Fruit fly (Drosophila melanogaster) whole organism, pupa: ENCODE data around the gene Trf5.
A peak's percentile ranks its signal among the peaks of the same experiment; 100 is the strongest.

ENCODE experiments used
- CG10348 ChIP-seq: fragments of 200-800 bp; sonication (Bioruptor generic); IDR thresholded peaks from 2 replicates; pipeline ENCODE4 v1.3.6; 2022; ENCODE audit warnings: missing biosample characterization, missing genetic modification characterization
- CG12605 ChIP-seq: fragments of 200-800 bp; sonication (Bioruptor generic); IDR thresholded peaks from 2 replicates; pipeline ENCODE4 v1.3.6; 2022; ENCODE audit warnings: missing biosample characterization, missing genetic modification characterization
- CG13204 ChIP-seq: fragments of 200-800 bp; sonication (Bioruptor generic); optimal IDR thresholded peaks from 2 replicates; lab custom pipeline; 2018; ENCODE audit warnings: missing biosample characterization, mild to moderate bottlenecking, missing genetic modification characterization, moderate library complexity
- CG14655 ChIP-seq: fragments of 200-800 bp; sonication (Bioruptor generic); optimal IDR thresholded peaks from 3 replicates; lab custom pipeline; 2017; ENCODE audit warnings: mild to moderate bottlenecking, missing biosample characterization, missing genetic modification reagents, missing genetic modification characterization
- CG15710 ChIP-seq: fragments of 200-800 bp; sonication (Bioruptor generic); optimal IDR thresholded peaks from 2 replicates; lab custom pipeline; 2018; ENCODE audit warnings: missing biosample characterization, mild to moderate bottlenecking, missing genetic modification characterization, moderate library complexity
- CG17806 ChIP-seq: fragments of 200-800 bp; sonication (Bioruptor generic); optimal IDR thresholded peaks from 2 replicates; lab custom pipeline; 2018; ENCODE audit warnings: missing biosample characterization, mild to moderate bottlenecking, missing genetic modification characterization, moderate library complexity
- CG32121 ChIP-seq: fragments of 200-800 bp; sonication (Bioruptor generic); IDR thresholded peaks from 2 replicates; pipeline ENCODE4 v1.3.6; 2022; ENCODE audit warnings: missing biosample characterization, missing genetic modification characterization
- CG34367 ChIP-seq: fragments of 200-800 bp; sonication (Bioruptor generic); optimal IDR thresholded peaks from 2 replicates; lab custom pipeline; 2018; ENCODE audit warnings: missing biosample characterization, mild to moderate bottlenecking, missing genetic modification characterization
- CG4496 ChIP-seq: fragments of 200-800 bp; sonication (Bioruptor generic); IDR thresholded peaks from 3 replicates; pipeline ENCODE4 v1.3.6; 2022; ENCODE audit warnings: missing biosample characterization, missing genetic modification characterization
- CG8159 ChIP-seq: fragments of 200-800 bp; sonication (Bioruptor generic); optimal IDR thresholded peaks from 3 replicates; lab custom pipeline; 2018; ENCODE audit warnings: missing biosample characterization, mild to moderate bottlenecking, missing genetic modification characterization, moderate library complexity
- CG8301 ChIP-seq: fragments of 200-800 bp; sonication (Bioruptor generic); optimal IDR thresholded peaks from 2 replicates; lab custom pipeline; 2018; ENCODE audit warnings: missing biosample characterization, mild to moderate bottlenecking, missing genetic modification characterization
- CG9948 ChIP-seq: fragments of 200-800 bp; sonication (Bioruptor generic); optimal IDR thresholded peaks from 2 replicates; lab custom pipeline; 2018; ENCODE audit warnings: missing biosample characterization, mild to moderate bottlenecking, missing genetic modification characterization, moderate library complexity
- D1 ChIP-seq: fragments of 200-800 bp; sonication (Bioruptor generic); optimal IDR thresholded peaks from 2 replicates; lab custom pipeline; 2018; ENCODE audit warnings: missing biosample characterization, mild to moderate bottlenecking, missing genetic modification characterization, moderate library complexity
- EcR ChIP-seq: fragments of 200-800 bp; sonication (Bioruptor generic); optimal IDR thresholded peaks from 3 replicates; lab custom pipeline; 2019; ENCODE audit warnings: missing biosample characterization, missing genetic modification characterization, mild to moderate bottlenecking, moderate library complexity, missing genetic modification reagents
- Ets98B ChIP-seq: fragments of 200-800 bp; sonication (Bioruptor generic); IDR thresholded peaks from 2 replicates; pipeline ENCODE4 v1.3.6; 2022; ENCODE audit warnings: missing biosample characterization, missing genetic modification characterization
- Pif1A ChIP-seq: fragments of 200-800 bp; sonication (Bioruptor generic); optimal IDR thresholded peaks from 3 replicates; lab custom pipeline; 2016; ENCODE audit warnings: missing biosample characterization, missing genetic modification characterization
- Pif1B ChIP-seq: fragments of 200-800 bp; sonication (Bioruptor generic); optimal IDR thresholded peaks from 3 replicates; lab custom pipeline; 2016; ENCODE audit warnings: missing biosample characterization, missing genetic modification characterization
- Snoo ChIP-seq: fragments of 200-800 bp; sonication (Bioruptor generic); optimal IDR thresholded peaks from 3 replicates; lab custom pipeline; 2017; ENCODE audit warnings: missing biosample characterization, mild to moderate bottlenecking, missing genetic modification characterization, inconsistent platforms
- fd96Ca ChIP-seq: fragments of 200-800 bp; sonication (Bioruptor generic); IDR thresholded peaks from 3 replicates; pipeline ENCODE4 v1.3.6; 2022; ENCODE audit warnings: missing biosample characterization, missing genetic modification characterization
- gl ChIP-seq: fragments of 200-800 bp; sonication (Bioruptor generic); optimal IDR thresholded peaks from 2 replicates; lab custom pipeline; 2018; ENCODE audit warnings: missing biosample characterization, mild to moderate bottlenecking, missing genetic modification characterization
- rn ChIP-seq: fragments of 200-800 bp; sonication (Bioruptor generic); IDR thresholded peaks from 2 replicates; pipeline ENCODE4 v1.3.6; 2022; ENCODE audit warnings: missing biosample characterization, missing genetic modification characterization

Gene Trf5

DNA sequence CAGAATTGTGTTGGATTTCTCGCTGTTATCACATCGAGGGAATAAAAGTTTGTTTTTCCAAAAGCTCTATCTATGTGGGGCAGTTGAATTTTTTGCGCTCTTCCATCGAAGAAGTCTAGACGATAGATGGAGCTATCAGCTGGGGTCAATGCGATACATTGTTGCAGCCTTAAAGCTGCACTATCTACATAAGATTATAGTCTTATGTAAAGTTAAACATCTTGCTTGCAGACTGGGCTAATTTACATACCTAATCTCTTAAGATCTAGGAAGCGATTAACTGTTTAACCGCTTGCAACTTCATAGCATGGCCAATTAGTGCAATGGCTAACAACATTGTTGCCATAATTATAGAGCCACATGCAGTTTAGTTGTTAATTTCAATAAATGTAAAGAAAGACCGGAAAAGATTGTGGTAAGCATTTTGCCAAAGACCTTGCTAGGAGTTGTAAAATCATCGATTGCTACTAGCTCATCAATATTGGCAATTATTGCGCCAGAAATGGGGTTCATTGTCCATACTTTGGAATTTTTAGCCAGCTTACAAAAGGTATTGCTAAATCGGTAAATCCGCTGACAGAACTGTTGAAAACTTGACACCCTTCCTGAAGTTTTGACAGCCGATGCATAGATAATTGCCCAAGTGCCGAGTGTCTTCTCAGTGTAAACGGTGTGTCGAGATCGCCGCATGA, 36.0 kb upstream of the Trf5 start:
- no peak for TF ChIP-seq CG10348 (GFP tag; lab: Robert Waterston, UW)
- no peak for TF ChIP-seq CG8159 (tag; lab: Kevin White, UChicago)
- TF ChIP-seq CG14655 (GFP tag; lab: Kevin White, UChicago), result no peak
- no peak for TF ChIP-seq CG8301 (tag; lab: Kevin White, UChicago)
- TF ChIP-seq CG12605 (GFP tag; lab: Robert Waterston, UW), result no peak
- no peak for TF ChIP-seq EcR (GFP tag; lab: Kevin White, UChicago)
- TF ChIP-seq D1 (tag; lab: Kevin White, UChicago), result no peak
- no peak for TF ChIP-seq CG4496
- no peak for TF ChIP-seq CG17806
- TF ChIP-seq CG32121, result no peak
- no peak for TF ChIP-seq CG13204 (GFP tag; lab: Kevin White, UChicago)
- no peak for TF ChIP-seq rn

- TF ChIP-seq rn (no peak), CG8301 (tag; lab: Kevin White, UChicago) (peak; percentile 55), CG12605 (GFP tag; lab: Robert Waterston, UW) (0 out of 2 replicates have a peak, but pooled peaks have one; percentile 9), CG14655 (GFP tag; lab: Kevin White, UChicago) (peak; percentile 58), CG4496 (peak; percentile 68; the same call in 2 of the 3 replicates), D1 (tag; lab: Kevin White, UChicago) (no peak), gl (tag; lab: Kevin White, UChicago) (no peak), Pif1B (GFP tag; lab: Kevin White, UChicago) (no peak), CG13204 (GFP tag; lab: Kevin White, UChicago) (no peak), CG9948 (tag; lab: Kevin White, UChicago) (no peak), Pif1A (GFP tag; lab: Kevin White, UChicago) (peak; percentile 22), EcR (GFP tag; lab: Kevin White, UChicago) (no peak), CG15710 (tag; lab: Kevin White, UChicago) (no peak), CG32121 (peak; percentile 50; the same call in 1 of the 2 replicates), Snoo (tag; lab: Kevin White, UChicago) (no peak), CG34367 (tag; lab: Kevin White, UChicago) (no peak), fd96Ca (GFP tag; lab: Robert Waterston, UW) (peak; percentile 73; the same call in 2 of the 3 replicates), CG10348 (GFP tag; lab: Robert Waterston, UW) (no peak), CG8159 (tag; lab: Kevin White, UChicago) (no peak), Ets98B (GFP tag; lab: Robert Waterston, UW) (peak; percentile 77), CG17806 (peak; percentile 13)
These were observed 35.3 kb upstream of the Trf5 start for dm6 chr2L:2731370-2732138.

dm6 chr2L:2730756-2731155, 34.5 kb upstream of the Trf5 start:
- TF ChIP-seq CG32121 (no peak), CG8159 (tag; lab: Kevin White, UChicago) (no peak), Ets98B (GFP tag; lab: Robert Waterston, UW) (no peak), CG17806 (no peak), Pif1A (GFP tag; lab: Kevin White, UChicago) (no peak), CG15710 (tag; lab: Kevin White, UChicago) (no peak), Pif1B (GFP tag; lab: Kevin White, UChicago) (no peak), rn (no peak), gl (tag; lab: Kevin White, UChicago) (no peak), CG8301 (tag; lab: Kevin White, UChicago) (no peak), CG4496 (no peak)

DNA sequence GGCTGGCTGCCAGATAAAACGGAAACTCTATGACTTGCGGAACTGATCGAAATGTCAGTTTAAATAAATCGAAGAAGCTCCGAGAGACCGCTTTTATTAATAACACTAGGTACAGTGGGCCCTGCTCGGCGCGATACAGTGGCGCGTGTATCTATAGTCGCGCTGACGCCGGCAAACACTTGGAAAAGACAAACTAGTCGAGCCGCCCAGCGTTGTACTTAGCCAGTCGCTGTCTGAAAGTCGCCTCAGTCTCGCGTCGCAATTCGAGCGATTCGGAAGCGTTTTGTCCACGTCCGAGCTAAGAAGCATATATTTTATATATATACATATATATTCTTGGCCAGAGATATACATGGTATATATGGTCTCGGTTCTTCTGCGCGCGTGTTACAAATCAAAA, 33.6 kb upstream of the Trf5 start:
- TF ChIP-seq CG10348 (GFP tag; lab: Robert Waterston, UW), result no peak
- TF ChIP-seq fd96Ca (GFP tag; lab: Robert Waterston, UW), result peak; percentile 37; the same call in 1 of the 3 replicates
- TF ChIP-seq EcR (GFP tag; lab: Kevin White, UChicago), result no peak
- TF ChIP-seq CG17806, result peak; percentile 4
- TF ChIP-seq CG8159 (tag; lab: Kevin White, UChicago), result no peak
- no peak for TF ChIP-seq CG9948 (tag; lab: Kevin White, UChicago)
- no peak for TF ChIP-seq CG12605 (GFP tag; lab: Robert Waterston, UW)
- TF ChIP-seq CG34367 (tag; lab: Kevin White, UChicago), result no peak
- TF ChIP-seq Pif1B (GFP tag; lab: Kevin White, UChicago), result peak; percentile 5
- no peak for TF ChIP-seq Snoo (tag; lab: Kevin White, UChicago)
- TF ChIP-seq Ets98B (GFP tag; lab: Robert Waterston, UW), result peak; percentile 71
- TF ChIP-seq CG4496, result peak; percentile 63
- no peak for TF ChIP-seq gl (tag; lab: Kevin White, UChicago)
- TF ChIP-seq D1 (tag; lab: Kevin White, UChicago), result no peak
- TF ChIP-seq CG32121, result peak; percentile 57
- TF ChIP-seq CG14655 (GFP tag; lab: Kevin White, UChicago), result peak; percentile 58
- TF ChIP-seq CG8301 (tag; lab: Kevin White, UChicago), result peak; percentile 8
- TF ChIP-seq Pif1A (GFP tag; lab: Kevin White, UChicago), result peak; percentile 15
- no peak for TF ChIP-seq rn
- no peak for TF ChIP-seq CG13204 (GFP tag; lab: Kevin White, UChicago)
- no peak for TF ChIP-seq CG15710 (tag; lab: Kevin White, UChicago)

DNA sequence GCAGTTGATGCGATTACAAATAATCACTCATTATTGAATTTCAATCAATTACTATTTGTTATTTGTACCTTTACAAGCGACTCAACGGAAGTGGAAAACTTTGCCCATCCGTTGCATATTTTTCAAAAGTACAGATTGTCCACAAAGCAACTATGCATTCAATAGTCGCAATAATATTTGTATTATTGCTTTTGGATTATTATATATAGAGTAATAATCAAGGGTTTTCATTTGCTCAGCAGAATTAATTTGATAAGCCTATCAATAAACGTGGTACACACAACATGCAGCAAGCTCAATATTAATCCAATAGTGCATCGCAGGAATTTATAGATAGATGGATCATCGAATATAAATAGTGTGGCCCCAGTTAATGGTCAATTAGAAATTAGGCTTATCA, 32.3 kb upstream of the Trf5 start:
- no peak for TF ChIP-seq EcR (GFP tag; lab: Kevin White, UChicago)
- no peak for TF ChIP-seq CG8159 (tag; lab: Kevin White, UChicago)
- peak; percentile 3 for TF ChIP-seq CG8301 (tag; lab: Kevin White, UChicago)
- no peak for TF ChIP-seq CG10348 (GFP tag; lab: Robert Waterston, UW)
- no peak for TF ChIP-seq CG13204 (GFP tag; lab: Kevin White, UChicago)
- no peak for TF ChIP-seq Pif1B (GFP tag; lab: Kevin White, UChicago)
- no peak for TF ChIP-seq CG34367 (tag; lab: Kevin White, UChicago)
- TF ChIP-seq CG4496, result 0 out of 3 replicates have a peak, but pooled peaks have one; percentile 30
- TF ChIP-seq CG32121, result no peak
- no peak for TF ChIP-seq D1 (tag; lab: Kevin White, UChicago)
- TF ChIP-seq fd96Ca (GFP tag; lab: Robert Waterston, UW), result no peak
- no peak for TF ChIP-seq CG15710 (tag; lab: Kevin White, UChicago)
- no peak for TF ChIP-seq Snoo (tag; lab: Kevin White, UChicago)
- TF ChIP-seq CG14655 (GFP tag; lab: Kevin White, UChicago), result peak; percentile 12
- TF ChIP-seq Ets98B (GFP tag; lab: Robert Waterston, UW), result no peak
